Fruit fly (Drosophila melanogaster): ENCODE measurements around the gene aus.
A peak's percentile ranks its signal among the peaks of the same experiment; 100 is the strongest.

The aus gene

DNA sequence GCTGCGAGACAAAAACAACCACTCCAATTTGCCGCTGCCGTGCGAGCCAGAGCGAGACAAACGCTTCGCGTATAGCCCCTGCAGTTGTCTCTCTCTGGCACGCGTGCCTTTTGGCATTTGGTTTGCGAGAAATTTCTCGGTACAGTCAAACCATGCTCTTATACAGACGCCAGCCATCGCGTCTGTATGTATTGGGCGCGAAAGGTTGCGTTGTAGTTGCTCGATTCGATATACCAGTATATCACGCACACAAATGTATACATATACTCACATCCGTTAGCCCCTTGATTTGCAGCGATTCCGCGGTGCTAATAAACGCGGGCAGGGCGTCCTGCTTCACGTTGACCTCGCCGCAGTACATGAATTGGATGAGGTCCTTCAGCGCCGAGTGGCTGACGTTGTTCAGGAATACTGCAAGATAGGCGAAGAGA is 26.9 kb upstream of the aus start:
- TF ChIP-seq vvl (GFP tag; IDR thresholded peaks at IDR 0.05) = peak; percentile 62; the same call in 1 of the 2 replicates
- no peak for TF ChIP-seq Hmx (GFP tag; optimal IDR thresholded peaks at IDR 0.05)
- TF ChIP-seq dimm (GFP tag; IDR thresholded peaks at IDR 0.05) = no peak
- TF ChIP-seq ci (GFP tag; IDR thresholded peaks at IDR 0.05) = peak; percentile 59; the same call in 1 of the 3 replicates
- no peak for TF ChIP-seq dan (GFP tag; IDR thresholded peaks at IDR 0.05)
- no peak for TF ChIP-seq CG9437 (GFP tag; optimal IDR thresholded peaks at IDR 0.05)
- TF ChIP-seq zfh2 (GFP tag; optimal IDR thresholded peaks at IDR 0.05) = no peak
- TF ChIP-seq CG3163 (GFP tag; optimal IDR thresholded peaks at IDR 0.05) = no peak
- no peak for TF ChIP-seq Camta (GFP tag; optimal IDR thresholded peaks at IDR 0.05)
- no peak for TF ChIP-seq fu2 (GFP tag; optimal IDR thresholded peaks at IDR 0.05)
- TF ChIP-seq Rfx (GFP tag; IDR thresholded peaks at IDR 0.05) = peak; percentile 35; the same call in 1 of the 2 replicates
- peak; percentile 59 for TF ChIP-seq CG12071 (GFP tag; optimal IDR thresholded peaks at IDR 0.05)
- TF ChIP-seq CG8388 (GFP tag; optimal IDR thresholded peaks at IDR 0.05) = no peak
- no peak for TF ChIP-seq Bteb2 (GFP tag; optimal IDR thresholded peaks at IDR 0.05)
- TF ChIP-seq sna (GFP tag; IDR thresholded peaks at IDR 0.05; ENCODE audit: partially characterized antibody) = peak; percentile 59
- no peak for TF ChIP-seq ase (GFP tag; IDR thresholded peaks at IDR 0.05)
- TF ChIP-seq CG13287 (GFP tag; IDR thresholded peaks at IDR 0.05; ENCODE audit: partially characterized antibody) = peak; percentile 75
- peak; percentile 28 for TF ChIP-seq CG2712 (tag; optimal IDR thresholded peaks at IDR 0.05)
- no peak for TF ChIP-seq lov (optimal IDR thresholded peaks at IDR 0.05)
- no peak for TF ChIP-seq lov (GFP tag; IDR thresholded peaks at IDR 0.05)
- no peak for TF ChIP-seq dmrt11E (tag; optimal IDR thresholded peaks at IDR 0.05)
- no peak for TF ChIP-seq CG12942 (GFP tag; optimal IDR thresholded peaks at IDR 0.05)
- no peak; the same call in 2 of the 3 replicates for TF ChIP-seq Optix (GFP tag; IDR thresholded peaks at IDR 0.05)
- no peak for TF ChIP-seq Fer2 (tag; optimal IDR thresholded peaks at IDR 0.05)
- peak; percentile 73 for TF ChIP-seq gcm (GFP tag; optimal IDR thresholded peaks at IDR 0.05)
- no peak for TF ChIP-seq CG8359 (GFP tag; optimal IDR thresholded peaks at IDR 0.05; ENCODE audit: borderline replicate concordance)
- no peak; the same call in 1 of the 2 replicates for TF ChIP-seq sim (GFP tag; IDR thresholded peaks at IDR 0.05)
- peak in 1 of 2 experiments; percentile 33 for TF ChIP-seq Trl (optimal IDR thresholded peaks at IDR 0.05)
- TF ChIP-seq Trl (GFP tag; optimal IDR thresholded peaks at IDR 0.05) = no peak
- TF ChIP-seq CG3281 (GFP tag; optimal IDR thresholded peaks at IDR 0.05) = peak; percentile 49
- TF ChIP-seq sima (GFP tag; optimal IDR thresholded peaks at IDR 0.05) = no peak
- TF ChIP-seq CG11504 (tag; optimal IDR thresholded peaks at IDR 0.05) = no peak
- no peak for TF ChIP-seq ap (GFP tag; IDR thresholded peaks at IDR 0.05)
- no peak for TF ChIP-seq Kr (GFP tag; optimal IDR thresholded peaks at IDR 0.05)
- TF ChIP-seq Sox100B (GFP tag; optimal IDR thresholded peaks at IDR 0.05) = no peak
- TF ChIP-seq CG9215 (GFP tag; IDR thresholded peaks at IDR 0.05) = no peak
- no peak for TF ChIP-seq pnt (GFP tag; optimal IDR thresholded peaks at IDR 0.05)
- TF ChIP-seq Vsx1 (GFP tag; optimal IDR thresholded peaks at IDR 0.05) = no peak
- TF ChIP-seq dmrt99B (tag; optimal IDR thresholded peaks at IDR 0.05) = no peak
- peak; percentile 31 for TF ChIP-seq CG4328 (GFP tag; optimal IDR thresholded peaks at IDR 0.05)
- TF ChIP-seq HmgD (GFP tag; optimal IDR thresholded peaks at IDR 0.05) = peak; percentile 12
- no peak for TF ChIP-seq fd102C (GFP tag; optimal IDR thresholded peaks at IDR 0.05)
- no peak for TF ChIP-seq klu (GFP tag; IDR thresholded peaks at IDR 0.05)
- TF ChIP-seq CG11695 (GFP tag; IDR thresholded peaks at IDR 0.05) = no peak
- peak; percentile 35 for TF ChIP-seq BtbVII (GFP tag; optimal IDR thresholded peaks at IDR 0.05)
- TF ChIP-seq Abd-B (GFP tag; optimal IDR thresholded peaks at IDR 0.05) = no peak
- TF ChIP-seq CG12744 (GFP tag; optimal IDR thresholded peaks at IDR 0.05) = no peak
- peak; percentile 55 for TF ChIP-seq CG17385 (GFP tag; optimal IDR thresholded peaks at IDR 0.05)
- no peak for TF ChIP-seq Hr3 (GFP tag; optimal IDR thresholded peaks at IDR 0.05)
- no peak for TF ChIP-seq CG8765 (GFP tag; IDR thresholded peaks at IDR 0.05)
- no peak for TF ChIP-seq Scr (GFP tag; IDR thresholded peaks at IDR 0.05; ENCODE audit: partially characterized antibody)
- TF ChIP-seq bcd (GFP tag; optimal IDR thresholded peaks at IDR 0.05) = no peak

All from whole organism, embryonic.